Worm (Caenorhabditis elegans) whole organism, L2 larva: Measurements from ENCODE around the gene arrd-28.

Source experiments
- F13H6.1 ChIP-seq: sonication (generic microtip); optimal IDR thresholded peaks from 2 replicates; lab custom pipeline; 2016; ENCODE audit warnings: missing genetic modification characterization, missing compliant biosample characterization
- R02D3.7 ChIP-seq: fragments of 150-350 bp; optimal IDR thresholded peaks from 2 replicates; lab custom pipeline; 2014; ENCODE audit warnings: missing biosample characterization, missing genetic modification characterization
- Y55F3AM.14 ChIP-seq: fragments of 200-800 bp; sonication (Bioruptor generic); optimal IDR thresholded peaks from 2 replicates; lab custom pipeline; 2018; ENCODE audit warnings: mild to moderate bottlenecking, missing genetic modification characterization, missing compliant biosample characterization
- alr-1 ChIP-seq: fragments of 150-350 bp; optimal IDR thresholded peaks from 2 replicates; lab custom pipeline; 2014; ENCODE audit warnings: missing biosample characterization, missing genetic modification characterization
- aly-2 ChIP-seq: fragments of 150-350 bp; optimal IDR thresholded peaks from 2 replicates; lab custom pipeline; 2014; ENCODE audit warnings: missing biosample characterization, missing genetic modification characterization
- ama-1 ChIP-seq: fragments of 150-350 bp; optimal IDR thresholded peaks from 2 replicates; lab custom pipeline; 2018; ENCODE audit warnings: inconsistent platforms
- blmp-1 ChIP-seq: sonication (generic microtip); optimal IDR thresholded peaks from 2 replicates; lab custom pipeline; 2017; ENCODE audit warnings: missing genetic modification characterization, mild to moderate bottlenecking, missing compliant biosample characterization, antibody characterized with exemption, moderate library complexity; ENCODE audit not compliant: insufficient read depth
- ceh-16 ChIP-seq: fragments of 150-350 bp; optimal IDR thresholded peaks from 2 replicates; lab custom pipeline; 2014; ENCODE audit warnings: missing biosample characterization, missing genetic modification characterization
- ceh-82 ChIP-seq: fragments of 150-350 bp; optimal IDR thresholded peaks from 2 replicates; lab custom pipeline; 2014; ENCODE audit warnings: missing biosample characterization, missing genetic modification characterization
- elt-1 ChIP-seq: fragments of 150-350 bp; optimal IDR thresholded peaks from 2 replicates; lab custom pipeline; 2014; ENCODE audit warnings: missing biosample characterization, missing genetic modification characterization
- elt-3 ChIP-seq: sonication (generic microtip); optimal IDR thresholded peaks from 2 replicates; lab custom pipeline; 2017; ENCODE audit warnings: missing biosample characterization, missing genetic modification characterization
- gmeb-1 ChIP-seq: fragments of 150-350 bp; optimal IDR thresholded peaks from 2 replicates; lab custom pipeline; 2014; ENCODE audit warnings: missing biosample characterization, missing genetic modification characterization
- lin-11 ChIP-seq: fragments of 150-350 bp; sonication (generic microtip); optimal IDR thresholded peaks from 2 replicates; lab custom pipeline; 2014; ENCODE audit warnings: missing biosample characterization, missing genetic modification characterization, inconsistent platforms, mixed read lengths
- lin-13 ChIP-seq: fragments of 150-350 bp; optimal IDR thresholded peaks from 2 replicates; lab custom pipeline; 2014; ENCODE audit warnings: missing biosample characterization, missing genetic modification reagents, missing genetic modification characterization
- mdl-1 ChIP-seq, 2 experiments: fragments of 150-350 bp in 1 of 2; sonication (generic microtip) in 1 of 2; optimal IDR thresholded peaks; 2 replicates each; lab custom pipeline; 2017; ENCODE audit warnings: missing biosample characterization in 2 of 2, missing genetic modification characterization in 2 of 2
- nhr-10 ChIP-seq: sonication (generic microtip); optimal IDR thresholded peaks from 2 replicates; lab custom pipeline; 2017; ENCODE audit warnings: missing biosample characterization, missing genetic modification characterization
- nhr-11 ChIP-seq: fragments of 150-350 bp; optimal IDR thresholded peaks from 2 replicates; lab custom pipeline; 2014; ENCODE audit warnings: missing biosample characterization, missing genetic modification characterization
- nhr-12 ChIP-seq: fragments of 150-350 bp; optimal IDR thresholded peaks from 2 replicates; lab custom pipeline; 2014; ENCODE audit warnings: missing biosample characterization, missing genetic modification characterization
- nhr-129 ChIP-seq: fragments of 150-350 bp; optimal IDR thresholded peaks from 2 replicates; lab custom pipeline; 2014; ENCODE audit warnings: missing biosample characterization, missing genetic modification characterization
- nhr-21 ChIP-seq: fragments of 150-350 bp; optimal IDR thresholded peaks from 2 replicates; lab custom pipeline; 2014; ENCODE audit warnings: missing biosample characterization, missing genetic modification characterization
- nhr-237 ChIP-seq: fragments of 150-350 bp; optimal IDR thresholded peaks from 2 replicates; lab custom pipeline; 2014; ENCODE audit warnings: missing biosample characterization, missing genetic modification characterization
- nhr-25 ChIP-seq: fragments of 150-350 bp; sonication (generic microtip); optimal IDR thresholded peaks from 3 replicates; lab custom pipeline; 2014; ENCODE audit warnings: missing biosample characterization, missing genetic modification characterization
- nhr-6 ChIP-seq: fragments of 150-350 bp; optimal IDR thresholded peaks from 2 replicates; lab custom pipeline; 2014; ENCODE audit warnings: missing biosample characterization, missing genetic modification characterization
- nhr-77 ChIP-seq: fragments of 150-350 bp; optimal IDR thresholded peaks from 2 replicates; lab custom pipeline; 2014; ENCODE audit warnings: missing biosample characterization, missing genetic modification characterization
- peb-1 ChIP-seq: fragments of 150-350 bp; optimal IDR thresholded peaks from 2 replicates; lab custom pipeline; 2014; ENCODE audit warnings: missing biosample characterization, missing genetic modification characterization
- skn-1 ChIP-seq: sonication (generic microtip); optimal IDR thresholded peaks from 2 replicates; lab custom pipeline; 2017; ENCODE audit warnings: missing biosample characterization, missing genetic modification characterization
- sma-3 ChIP-seq: sonication (generic microtip); optimal IDR thresholded peaks from 2 replicates; lab custom pipeline; 2016; ENCODE audit warnings: missing genetic modification reagents, missing genetic modification characterization, missing compliant biosample characterization
- sma-9 ChIP-seq, 2 experiments: fragments of 150-350 bp in 1 of 2; sonication (generic microtip) in 1 of 2; optimal IDR thresholded peaks; 2 replicates each; lab custom pipeline; 2014 to 2016; ENCODE audit warnings: missing genetic modification characterization in 2 of 2, mild to moderate bottlenecking in 1 of 2, missing biosample characterization in 1 of 2, missing compliant biosample characterization in 1 of 2, missing genetic modification reagents in 1 of 2, moderate library complexity in 1 of 2
- snpc-4 ChIP-seq: fragments of 150-350 bp; optimal IDR thresholded peaks from 2 replicates; lab custom pipeline; 2014; ENCODE audit warnings: missing biosample characterization, missing genetic modification characterization
- unc-39 ChIP-seq: fragments of 150-350 bp; optimal IDR thresholded peaks from 2 replicates; lab custom pipeline; 2014; ENCODE audit warnings: missing biosample characterization, missing genetic modification characterization
- unc-55 ChIP-seq: fragments of 150-350 bp; sonication (generic microtip); optimal IDR thresholded peaks from 3 replicates; lab custom pipeline; 2014; ENCODE audit warnings: missing biosample characterization, missing genetic modification reagents, missing genetic modification characterization
- unc-62 ChIP-seq: fragments of 150-350 bp; optimal IDR thresholded peaks from 2 replicates; lab custom pipeline; 2014; ENCODE audit warnings: missing biosample characterization, missing genetic modification reagents, missing genetic modification characterization
- zag-1 ChIP-seq: fragments of 150-350 bp; optimal IDR thresholded peaks from 2 replicates; lab custom pipeline; 2014; ENCODE audit warnings: missing biosample characterization, missing genetic modification characterization
- ztf-1 ChIP-seq: fragments of 200-800 bp; sonication (Bioruptor generic); conservative IDR thresholded peaks from 2 replicates; pipeline ENCODE4 v1.3.6; 2022; ENCODE audit warnings: missing genetic modification characterization, missing compliant biosample characterization
- ztf-11 ChIP-seq: sonication (generic microtip); optimal IDR thresholded peaks from 2 replicates; lab custom pipeline; 2017; ENCODE audit warnings: missing biosample characterization, missing genetic modification characterization

arrd-28 gene

DNA sequence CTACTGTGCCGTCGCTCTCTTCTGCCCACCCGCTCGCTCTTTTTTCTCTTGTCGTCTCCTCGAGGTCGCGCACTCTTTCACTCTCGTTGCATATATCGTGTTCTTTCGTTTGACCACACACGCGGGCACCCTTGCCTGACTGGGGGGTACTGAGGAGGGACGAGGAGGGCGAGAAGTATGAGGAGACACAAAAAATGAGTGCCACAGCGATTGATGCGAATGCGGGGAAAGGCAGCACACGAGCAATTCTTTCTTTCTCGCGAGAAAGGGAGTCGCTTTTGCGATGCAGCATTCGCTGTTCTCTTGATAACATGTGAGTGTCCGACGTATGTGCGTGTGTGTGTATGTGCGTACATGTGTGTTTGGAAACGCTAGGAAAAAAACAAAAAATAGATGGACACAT lies 4.7 kb downstream of the arrd-28 start (continued):
- TF ChIP-seq skn-1 (tag; lab: Kevin White, UChicago) = no peak
- no peak for TF ChIP-seq aly-2 (tag; lab: Kevin White, UChicago)
- TF ChIP-seq blmp-1 (tag; lab: Kevin White, UChicago) = no peak
- TF ChIP-seq nhr-237 = no peak
- TF ChIP-seq F13H6.1 (tag; lab: Kevin White, UChicago) = peak; percentile 93
- TF ChIP-seq peb-1 (tag; lab: Kevin White, UChicago) = no peak
- no peak for TF ChIP-seq elt-3 (tag; lab: Kevin White, UChicago)
- TF ChIP-seq alr-1 (tag; lab: Kevin White, UChicago) = no peak
- peak; percentile 87 for TF ChIP-seq zag-1
- TF ChIP-seq gmeb-1 (tag; lab: Kevin White, UChicago) = no peak
- peak; percentile 77 to 93 for TF ChIP-seq mdl-1 (tag; optimal IDR thresholded peaks at IDR 0.05; lab: Kevin White, UChicago)
- TF ChIP-seq ceh-16 = peak; percentile 75
- no peak for TF ChIP-seq elt-1
- TF ChIP-seq unc-62 (GFP tag; lab: Kevin White, UChicago) = peak; percentile 12
- no peak for TF ChIP-seq ztf-1 (GFP tag; lab: Robert Waterston, UW)
- no peak for TF ChIP-seq ztf-11 (tag; lab: Kevin White, UChicago)
- no peak for TF ChIP-seq ama-1
- peak; percentile 12 for TF ChIP-seq sma-9 (GFP tag; optimal IDR thresholded peaks at IDR 0.05; lab: Kevin White, UChicago)
- no peak for TF ChIP-seq sma-9 (tag; optimal IDR thresholded peaks at IDR 0.05; lab: Kevin White, UChicago)
- peak; percentile 50 for TF ChIP-seq nhr-6 (tag; lab: Kevin White, UChicago)
- no peak for TF ChIP-seq ceh-82

DNA sequence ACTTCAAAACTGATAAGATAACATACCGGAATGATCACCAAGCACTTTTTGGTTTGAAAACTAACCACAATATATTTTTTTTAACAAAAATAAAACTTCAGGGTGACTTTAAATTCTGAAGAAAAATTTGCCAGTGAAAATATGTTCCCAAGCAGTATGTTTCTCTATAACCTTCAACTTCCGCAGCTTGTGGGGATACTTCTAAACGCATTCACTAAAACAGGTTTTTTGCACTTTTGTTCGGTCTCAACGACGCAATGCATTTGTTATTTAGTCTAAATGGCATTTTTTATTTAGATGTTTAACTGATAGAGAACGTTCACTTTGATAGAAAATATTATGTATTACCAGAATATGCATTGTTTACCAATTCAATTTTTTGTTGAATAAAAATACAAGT lies 5.4 kb downstream of the arrd-28 start:
- peak; percentile 78 for TF ChIP-seq nhr-25 (tag; lab: Kevin White, UChicago)
- no peak for TF ChIP-seq unc-62 (GFP tag; lab: Kevin White, UChicago)
- no peak for TF ChIP-seq lin-13 (GFP tag; lab: Kevin White, UChicago)
- TF ChIP-seq nhr-11 = no peak
- TF ChIP-seq nhr-237 = no peak
- TF ChIP-seq nhr-21 (tag; lab: Kevin White, UChicago) = peak; percentile 17
- no peak for TF ChIP-seq nhr-77
- TF ChIP-seq unc-55 (GFP tag; lab: Kevin White, UChicago) = peak; percentile 31
- no peak for TF ChIP-seq F13H6.1 (tag; lab: Kevin White, UChicago)
- TF ChIP-seq lin-11 (tag; lab: Kevin White, UChicago) = no peak
- TF ChIP-seq aly-2 (tag; lab: Kevin White, UChicago) = no peak
- TF ChIP-seq blmp-1 (tag; lab: Kevin White, UChicago) = no peak
- TF ChIP-seq snpc-4 (tag; lab: Kevin White, UChicago) = no peak
- TF ChIP-seq R02D3.7 (tag; lab: Kevin White, UChicago) = no peak
- TF ChIP-seq nhr-10 (tag; lab: Kevin White, UChicago) = no peak

DNA sequence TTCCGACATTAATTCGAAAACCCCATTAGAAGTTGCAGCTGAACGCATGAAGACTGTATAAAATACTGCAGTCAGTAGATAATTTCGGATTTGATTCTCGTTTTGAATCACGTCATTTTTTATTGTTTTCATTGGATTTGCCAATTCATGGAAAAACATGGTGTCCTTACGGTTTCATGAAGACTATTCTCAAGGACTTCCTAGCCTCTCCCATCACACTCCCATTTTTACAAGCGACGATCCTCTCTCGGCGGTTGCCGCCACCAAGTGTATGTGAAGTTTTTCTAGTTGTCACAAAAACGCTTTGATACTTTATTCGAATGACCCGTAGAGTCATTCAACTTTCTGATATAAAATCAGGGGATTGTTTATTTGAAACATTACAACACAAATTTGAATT lies 6.0 kb downstream of the arrd-28 start:
- TF ChIP-seq nhr-25 (tag; lab: Kevin White, UChicago) (peak; percentile 32), sma-9 (GFP tag; optimal IDR thresholded peaks at IDR 0.05; lab: Kevin White, UChicago) (no peak), sma-9 (tag; optimal IDR thresholded peaks at IDR 0.05; lab: Kevin White, UChicago) (no peak)

DNA sequence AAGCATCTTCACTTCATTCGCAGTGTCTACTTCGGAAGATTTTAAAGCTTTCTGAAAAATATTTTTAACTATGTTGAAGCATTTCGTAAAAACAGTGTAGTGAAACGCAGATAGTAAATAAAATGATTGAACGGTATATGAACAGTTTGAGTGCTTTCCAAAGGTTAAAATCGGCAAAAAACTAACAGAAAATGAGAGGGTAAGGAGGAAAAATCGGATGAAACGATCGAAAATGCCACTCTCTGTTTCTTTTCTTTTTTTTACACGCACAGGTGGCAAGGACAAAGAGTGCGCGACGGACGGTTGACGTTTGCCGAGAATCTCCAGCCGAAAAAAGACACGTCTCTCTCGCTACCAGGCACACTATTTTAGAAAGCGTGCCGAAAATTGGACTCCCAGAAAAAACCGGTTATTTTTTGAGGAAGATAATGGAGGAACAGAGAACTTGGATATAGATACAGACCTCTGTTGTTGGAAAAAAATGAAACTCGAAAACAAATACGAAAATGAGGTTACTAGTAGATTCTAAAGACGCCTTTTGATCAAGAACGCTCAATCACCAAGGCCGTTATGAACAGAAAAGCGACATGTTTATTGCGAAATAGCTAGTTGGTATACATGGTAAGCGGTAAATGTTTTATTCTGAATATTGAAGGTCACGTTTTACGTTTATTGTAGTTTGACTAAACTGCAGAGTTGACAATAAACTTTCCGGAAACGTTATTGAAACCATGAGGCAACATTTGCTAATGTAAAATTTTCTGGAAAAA lies 10.7 kb downstream of the arrd-28 start, which contains the start of gene myrf-2:
Gene myrf-2, minus strand, starts transcription at position 51 of the 770 bp plus-strand sequence.
- peak; percentile 12 for TF ChIP-seq sma-3
- TF ChIP-seq nhr-12 = no peak
- peak; percentile 50 for TF ChIP-seq blmp-1 (tag; lab: Kevin White, UChicago)
- TF ChIP-seq F13H6.1 (tag; lab: Kevin White, UChicago) = peak; percentile 23
- TF ChIP-seq nhr-77 = no peak
- TF ChIP-seq ceh-82 = no peak
- no peak for TF ChIP-seq nhr-10 (tag; lab: Kevin White, UChicago)
- TF ChIP-seq peb-1 (tag; lab: Kevin White, UChicago) = peak; percentile 80
- no peak for TF ChIP-seq lin-11 (tag; lab: Kevin White, UChicago)
- no peak for TF ChIP-seq unc-39 (tag; lab: Kevin White, UChicago)
- peak; percentile 63 for TF ChIP-seq nhr-25 (tag; lab: Kevin White, UChicago)
- TF ChIP-seq mdl-1 (tag; optimal IDR thresholded peaks at IDR 0.05; lab: Kevin White, UChicago) = peak in 1 of 2 experiments; percentile 13
- TF ChIP-seq nhr-129 (tag; lab: Kevin White, UChicago) = peak; percentile 4
- TF ChIP-seq nhr-21 (tag; lab: Kevin White, UChicago) = peak; percentile 21
- TF ChIP-seq Y55F3AM.14 (GFP tag; lab: Kevin White, UChicago) = no peak
